Worm (Caenorhabditis elegans) whole organism, young adult: ENCODE results near the gene pam-1.

ENCODE experiments used
- B0019.2 ChIP-seq: fragments of 200-800 bp; sonication (Bioruptor generic); conservative IDR thresholded peaks from 2 replicates; pipeline ENCODE4 v1.3.6; 2022; ENCODE audit warnings: missing genetic modification reagents, missing genetic modification characterization, missing compliant biosample characterization
- D2030.7 ChIP-seq: fragments of 200-800 bp; sonication (Bioruptor generic); IDR thresholded peaks from 2 replicates; pipeline ENCODE4 v1.3.6; 2022; ENCODE audit warnings: missing genetic modification reagents, missing genetic modification characterization, missing compliant biosample characterization
- F22D6.2 ChIP-seq: sonication (generic microtip); optimal IDR thresholded peaks from 2 replicates; lab custom pipeline; 2016; ENCODE audit warnings: mild to moderate bottlenecking, missing genetic modification characterization, missing compliant biosample characterization
- F39B2.1 ChIP-seq: fragments of 200-800 bp; sonication (Bioruptor generic); IDR thresholded peaks from 2 replicates; pipeline ENCODE4 v1.3.6; 2022; ENCODE audit warnings: missing genetic modification reagents, missing genetic modification characterization, missing compliant biosample characterization
- F57A8.1 ChIP-seq: fragments of 200-800 bp; sonication (Bioruptor generic); optimal IDR thresholded peaks from 2 replicates; lab custom pipeline; 2018; ENCODE audit warnings: mild to moderate bottlenecking, missing genetic modification characterization, moderate library complexity, missing compliant biosample characterization
- K12H6.12 ChIP-seq: fragments of 200-800 bp; sonication (Bioruptor generic); optimal IDR thresholded peaks from 2 replicates; lab custom pipeline; 2018; ENCODE audit warnings: mild to moderate bottlenecking, missing genetic modification characterization, missing compliant biosample characterization
- Y53G8AR.9 ChIP-seq: fragments of 200-800 bp; sonication (Bioruptor generic); conservative IDR thresholded peaks from 2 replicates; pipeline ENCODE4 v1.3.6; 2022; ENCODE audit warnings: missing genetic modification reagents, missing genetic modification characterization, missing compliant biosample characterization
- Y67H2A.10 ChIP-seq: fragments of 200-800 bp; sonication (Bioruptor generic); conservative IDR thresholded peaks from 2 replicates; pipeline ENCODE4 v1.3.6; 2022; ENCODE audit warnings: missing genetic modification reagents, missing genetic modification characterization, missing compliant biosample characterization
- akir-1 ChIP-seq: fragments of 200-800 bp; sonication (Bioruptor generic); optimal IDR thresholded peaks from 2 replicates; lab custom pipeline; 2018; ENCODE audit warnings: mild to moderate bottlenecking, missing genetic modification characterization, moderate library complexity, missing compliant biosample characterization
- ama-1 ChIP-seq, 3 experiments: fragments of 150-350 bp in 1 of 3; sonication (generic microtip) in 2 of 3; optimal IDR thresholded peaks; 2 replicates each; lab custom pipeline; 2014 to 2018; ENCODE audit warnings: missing biosample characterization in 2 of 3, missing genetic modification characterization in 2 of 3, missing genetic modification reagents in 2 of 3
- aptf-2 ChIP-seq: fragments of 200-800 bp; sonication (Bioruptor generic); conservative IDR thresholded peaks from 2 replicates; pipeline ENCODE4 v1.3.6; 2022; ENCODE audit warnings: missing genetic modification reagents, missing genetic modification characterization, missing compliant biosample characterization
- atf-7 ChIP-seq: sonication (generic microtip); optimal IDR thresholded peaks from 2 replicates; lab custom pipeline; 2017; ENCODE audit warnings: mild to moderate bottlenecking, missing genetic modification characterization, missing compliant biosample characterization
- attf-3 ChIP-seq: fragments of 200-800 bp; sonication (Bioruptor generic); conservative IDR thresholded peaks from 2 replicates; pipeline ENCODE4 v1.3.6; 2022; ENCODE audit warnings: missing genetic modification reagents, missing genetic modification characterization, missing compliant biosample characterization
- attf-5 ChIP-seq: fragments of 200-800 bp; sonication (Bioruptor generic); optimal IDR thresholded peaks from 2 replicates; lab custom pipeline; 2018; ENCODE audit warnings: mild to moderate bottlenecking, missing genetic modification characterization, missing compliant biosample characterization
- bed-1 ChIP-seq: fragments of 200-800 bp; sonication (Bioruptor generic); IDR thresholded peaks from 2 replicates; pipeline ENCODE4 v1.3.6; 2022; ENCODE audit warnings: missing genetic modification reagents, missing genetic modification characterization, missing compliant biosample characterization
- cebp-1 ChIP-seq, 2 experiments: fragments of 200-800 bp in 1 of 2; sonication (Bioruptor generic) in 1 of 2; sonication (generic microtip) in 1 of 2; IDR thresholded peaks in 1 of 2; optimal IDR thresholded peaks in 1 of 2; 2 replicates each; pipeline versions ENCODE4 v1.3.6 to Lab custom; 2017 to 2022; ENCODE audit warnings: missing compliant biosample characterization in 2 of 2, missing genetic modification characterization in 2 of 2, mild to moderate bottlenecking in 1 of 2, missing genetic modification reagents in 1 of 2, moderate library complexity in 1 of 2
- ceh-100 ChIP-seq: fragments of 200-800 bp; sonication (Bioruptor generic); IDR thresholded peaks from 2 replicates; pipeline ENCODE4 v1.3.6; 2022; ENCODE audit warnings: missing genetic modification reagents, missing genetic modification characterization, missing compliant biosample characterization
- ceh-79 ChIP-seq: sonication (generic microtip); optimal IDR thresholded peaks from 2 replicates; lab custom pipeline; 2017; ENCODE audit warnings: mild to moderate bottlenecking, missing genetic modification characterization, missing compliant biosample characterization
- die-1 ChIP-seq: sonication (generic microtip); optimal IDR thresholded peaks from 2 replicates; lab custom pipeline; 2016; ENCODE audit warnings: missing genotype, mild to moderate bottlenecking, missing genetic modification characterization, missing compliant biosample characterization
- dpff-1 ChIP-seq: sonication (generic microtip); optimal IDR thresholded peaks from 2 replicates; lab custom pipeline; 2017; ENCODE audit warnings: mild to moderate bottlenecking, missing genetic modification characterization, missing compliant biosample characterization
- egl-44 ChIP-seq: fragments of 200-800 bp; sonication (Bioruptor generic); IDR thresholded peaks from 2 replicates; pipeline ENCODE4 v1.3.6; 2022; ENCODE audit warnings: missing genetic modification reagents, missing genetic modification characterization, missing compliant biosample characterization
- ets-4 ChIP-seq: fragments of 200-800 bp; sonication (Bioruptor generic); optimal IDR thresholded peaks from 2 replicates; lab custom pipeline; 2018; ENCODE audit warnings: mild to moderate bottlenecking, missing genetic modification characterization, missing compliant biosample characterization
- hmg-20 ChIP-seq: fragments of 200-800 bp; sonication (Bioruptor generic); IDR thresholded peaks from 2 replicates; pipeline ENCODE4 v1.3.6; 2022; ENCODE audit warnings: missing genetic modification reagents, missing genetic modification characterization, missing compliant biosample characterization
- hsf-1 ChIP-seq: fragments of 200-800 bp; sonication (Bioruptor generic); IDR thresholded peaks from 2 replicates; pipeline ENCODE4 v1.3.6; 2022; ENCODE audit warnings: missing genetic modification reagents, missing genetic modification characterization, missing compliant biosample characterization
- madf-6 ChIP-seq: fragments of 200-800 bp; sonication (Bioruptor generic); IDR thresholded peaks from 2 replicates; pipeline ENCODE4 v1.3.6; 2022; ENCODE audit warnings: missing genetic modification reagents, missing genetic modification characterization, missing compliant biosample characterization
- mel-28 ChIP-seq: sonication (generic microtip); optimal IDR thresholded peaks from 2 replicates; lab custom pipeline; 2016; ENCODE audit warnings: borderline replicate concordance, mild to moderate bottlenecking, missing genetic modification characterization, missing compliant biosample characterization
- mxl-1 ChIP-seq: sonication (generic microtip); optimal IDR thresholded peaks from 2 replicates; lab custom pipeline; 2016; ENCODE audit warnings: missing genetic modification characterization, missing compliant biosample characterization
- nfya-2 ChIP-seq: fragments of 200-800 bp; sonication (Bioruptor generic); IDR thresholded peaks from 2 replicates; pipeline ENCODE4 v1.3.6; 2022; ENCODE audit warnings: missing genetic modification reagents, missing genetic modification characterization, missing compliant biosample characterization
- nhr-179 ChIP-seq: sonication (generic microtip); optimal IDR thresholded peaks from 2 replicates; lab custom pipeline; 2016; ENCODE audit warnings: mild to moderate bottlenecking, missing genetic modification characterization, missing compliant biosample characterization
- rec-8 ChIP-seq, 2 experiments: sonication (generic microtip); optimal IDR thresholded peaks; 2 replicates each; lab custom pipeline; 2016; ENCODE audit warnings: mild to moderate bottlenecking in 2 of 2, missing genetic modification characterization in 2 of 2, missing genetic modification reagents in 2 of 2, missing genotype in 2 of 2, missing biosample characterization in 1 of 2, missing compliant biosample characterization in 1 of 2, moderate library complexity in 1 of 2
- sdz-38 ChIP-seq: sonication (generic microtip); optimal IDR thresholded peaks from 2 replicates; lab custom pipeline; 2016; ENCODE audit warnings: missing genotype, missing genetic modification characterization, missing compliant biosample characterization
- sea-2 ChIP-seq: fragments of 200-800 bp; sonication (Bioruptor generic); IDR thresholded peaks from 2 replicates; pipeline ENCODE4 v1.3.6; 2022; ENCODE audit warnings: missing genetic modification characterization, missing compliant biosample characterization
- snpc-1.1 ChIP-seq: sonication (generic microtip); optimal IDR thresholded peaks from 2 replicates; lab custom pipeline; 2017; ENCODE audit warnings: missing genetic modification characterization, mild to moderate bottlenecking, missing compliant biosample characterization, antibody characterized with exemption, moderate library complexity, missing genotype, missing genetic modification reagents; ENCODE audit not compliant: insufficient read depth
- snpc-1.3 ChIP-seq: sonication (generic microtip); optimal IDR thresholded peaks from 2 replicates; lab custom pipeline; 2017; ENCODE audit warnings: missing genetic modification characterization, mild to moderate bottlenecking, missing compliant biosample characterization, antibody characterized with exemption, moderate library complexity, missing genotype, missing genetic modification reagents; ENCODE audit not compliant: insufficient read depth
- snpc-3.4 ChIP-seq: sonication (generic microtip); optimal IDR thresholded peaks from 2 replicates; lab custom pipeline; 2017; ENCODE audit warnings: missing genetic modification characterization, mild to moderate bottlenecking, missing compliant biosample characterization, antibody characterized with exemption, moderate library complexity, missing genotype, missing genetic modification reagents
- snpc-4 ChIP-seq, 5 experiments: fragments of 150-350 bp in 1 of 5; sonication (generic microtip) in 4 of 5; optimal IDR thresholded peaks; 2 replicates each; lab custom pipeline; 2014 to 2018; ENCODE audit warnings: missing genetic modification characterization in 5 of 5, missing biosample characterization in 3 of 5, antibody characterized with exemption in 2 of 5, mild to moderate bottlenecking in 2 of 5, missing compliant biosample characterization in 2 of 5, missing genotype in 2 of 5, moderate library complexity in 2 of 5, missing genetic modification reagents in 1 of 5
- tbx-9 ChIP-seq: sonication (generic microtip); optimal IDR thresholded peaks from 2 replicates; lab custom pipeline; 2016; ENCODE audit warnings: borderline replicate concordance, missing genetic modification characterization, inconsistent platforms, missing compliant biosample characterization
- ztf-26 ChIP-seq: sonication (generic microtip); optimal IDR thresholded peaks from 2 replicates; lab custom pipeline; 2017; ENCODE audit warnings: missing genetic modification characterization, missing compliant biosample characterization
- ztf-3 ChIP-seq: fragments of 200-800 bp; sonication (Bioruptor generic); optimal IDR thresholded peaks from 2 replicates; lab custom pipeline; 2018; ENCODE audit warnings: mild to moderate bottlenecking, missing genetic modification characterization, missing compliant biosample characterization

Gene pam-1

DNA sequence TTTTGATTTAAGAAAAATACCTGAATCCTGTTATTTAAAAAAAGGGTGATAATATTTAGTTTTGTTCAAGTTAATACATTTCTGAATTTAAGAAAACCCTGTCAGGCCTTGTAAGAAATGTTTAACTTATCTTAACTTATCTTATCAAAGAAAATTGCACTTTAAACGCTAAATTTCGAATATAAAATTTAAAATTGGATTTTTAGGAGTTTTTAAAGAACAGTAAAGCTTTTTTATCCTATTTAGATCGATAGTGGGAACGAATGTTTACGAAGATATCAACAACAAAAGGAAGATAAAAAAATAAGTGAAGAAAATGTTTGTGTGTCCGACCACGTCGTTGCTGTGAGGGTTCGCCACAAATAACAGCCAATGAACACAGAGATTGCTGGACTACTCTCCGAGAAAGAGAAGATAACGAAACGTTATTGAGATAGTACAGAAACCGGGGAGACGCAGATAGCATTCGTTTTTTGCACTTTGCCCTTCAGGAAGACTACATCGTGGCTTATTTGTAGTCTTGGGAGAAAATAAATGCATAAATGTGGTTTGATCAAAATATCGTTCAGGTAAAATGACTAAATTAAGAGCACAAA lies 2.4 kb upstream of the pam-1 start, which contains the start of gene dif-1 (continued):
- no peak for TF ChIP-seq snpc-3.4 (tag; lab: Kevin White, UChicago)
- no peak for TF ChIP-seq ztf-26 (tag; lab: Kevin White, UChicago)
- no peak for TF ChIP-seq ceh-79
- TF ChIP-seq sdz-38, result no peak
- no peak for TF ChIP-seq F22D6.2 (tag; lab: Kevin White, UChicago)
- TF ChIP-seq F39B2.1 (GFP tag; lab: Robert Waterston, UW), result no peak
- no peak for TF ChIP-seq atf-7
- TF ChIP-seq hmg-20 (GFP tag; lab: Robert Waterston, UW), result no peak
- TF ChIP-seq egl-44 (GFP tag; lab: Robert Waterston, UW), result no peak
- TF ChIP-seq bed-1 (GFP tag; lab: Robert Waterston, UW), result no peak
- TF ChIP-seq F57A8.1 (GFP tag; lab: Kevin White, UChicago), result no peak
- TF ChIP-seq ztf-3 (GFP tag; lab: Kevin White, UChicago), result no peak
- TF ChIP-seq D2030.7 (GFP tag; lab: Robert Waterston, UW), result no peak
- no peak for TF ChIP-seq K12H6.12 (tag; lab: Kevin White, UChicago)
- TF ChIP-seq attf-5 (GFP tag; lab: Kevin White, UChicago), result peak; percentile 23
- no peak for TF ChIP-seq nhr-179 (tag; lab: Kevin White, UChicago)
- no peak for TF ChIP-seq ceh-100 (GFP tag; lab: Robert Waterston, UW)
- no peak for TF ChIP-seq Y67H2A.10 (GFP tag; lab: Robert Waterston, UW)
- no peak for TF ChIP-seq ama-1 (optimal IDR thresholded peaks at IDR 0.05; lab: Kevin White, UChicago)
- TF ChIP-seq ama-1 (GFP tag; optimal IDR thresholded peaks at IDR 0.05; lab: Kevin White, UChicago), result no peak
- 0 out of 2 replicates have a peak, but pooled peaks have one; percentile 7 for TF ChIP-seq madf-6 (GFP tag; lab: Robert Waterston, UW)
- no peak for TF ChIP-seq cebp-1 (GFP tag; IDR thresholded peaks at IDR 0.05; lab: Robert Waterston, UW)
- TF ChIP-seq cebp-1 (tag; optimal IDR thresholded peaks at IDR 0.05; lab: Kevin White, UChicago), result peak; percentile 53
- no peak for TF ChIP-seq die-1 (tag; lab: Kevin White, UChicago)
- TF ChIP-seq sea-2 (GFP tag; lab: Robert Waterston, UW), result no peak
- no peak for TF ChIP-seq snpc-4 (GFP tag; optimal IDR thresholded peaks at IDR 0.05; lab: Kevin White, UChicago)
- TF ChIP-seq snpc-4 (tag; optimal IDR thresholded peaks at IDR 0.05; lab: Kevin White, UChicago), result peak in 1 of 4 experiments; percentile 43
- no peak for TF ChIP-seq ets-4 (GFP tag; lab: Kevin White, UChicago)
- no peak for TF ChIP-seq snpc-1.3 (tag; lab: Kevin White, UChicago)
- 0 out of 2 replicates have a peak, but pooled peaks have one; percentile 63 for TF ChIP-seq aptf-2 (GFP tag; lab: Robert Waterston, UW)
- TF ChIP-seq dpff-1 (tag; lab: Kevin White, UChicago), result no peak
- no peak for TF ChIP-seq snpc-1.1
- TF ChIP-seq nfya-2, result no peak
- no peak for TF ChIP-seq B0019.2
- no peak for TF ChIP-seq attf-3 (GFP tag; lab: Robert Waterston, UW)
- TF ChIP-seq Y53G8AR.9 (GFP tag; lab: Robert Waterston, UW), result 0 out of 2 replicates have a peak, but pooled peaks have one; percentile 51
- no peak for TF ChIP-seq akir-1 (GFP tag; lab: Kevin White, UChicago)
- no peak for TF ChIP-seq hsf-1
- no peak for TF ChIP-seq tbx-9 (tag; lab: Kevin White, UChicago)
- TF ChIP-seq mxl-1 (tag; lab: Kevin White, UChicago), result no peak
- TF ChIP-seq rec-8 (tag; optimal IDR thresholded peaks at IDR 0.05; lab: Kevin White, UChicago), result no peak
- no peak for TF ChIP-seq mel-28 (tag; lab: Kevin White, UChicago)
